Worm (Caenorhabditis elegans) whole organism, L1 larva: Measurements from ENCODE around the gene srsx-25.
A peak's percentile ranks its signal among the peaks of the same experiment; 100 is the strongest.

Experiments
- C16A3.4 ChIP-seq: fragments of 150-350 bp; optimal IDR thresholded peaks from 2 replicates; lab custom pipeline; 2014; ENCODE audit warnings: missing biosample characterization, missing genetic modification characterization
- F16B12.6 ChIP-seq: fragments of 150-350 bp; optimal IDR thresholded peaks from 2 replicates; lab custom pipeline; 2014; ENCODE audit warnings: missing biosample characterization, missing genetic modification characterization
- aly-2 ChIP-seq: fragments of 150-350 bp; optimal IDR thresholded peaks from 2 replicates; lab custom pipeline; 2014; ENCODE audit warnings: missing biosample characterization, missing genetic modification characterization
- ama-1 ChIP-seq: fragments of 150-350 bp; optimal IDR thresholded peaks from 2 replicates; lab custom pipeline; 2014
- ceh-63 ChIP-seq: fragments of 200-800 bp; sonication (Bioruptor generic); optimal IDR thresholded peaks from 2 replicates; lab custom pipeline; 2018; ENCODE audit warnings: mild to moderate bottlenecking, missing genetic modification characterization, missing compliant biosample characterization
- ceh-82 ChIP-seq, 3 experiments: fragments of 150-350 bp in 1 of 3; sonication (generic microtip) in 2 of 3; optimal IDR thresholded peaks; 2 replicates each; lab custom pipeline; 2014 to 2017; ENCODE audit warnings: missing biosample characterization in 3 of 3, missing genetic modification characterization in 3 of 3
- ceh-88 ChIP-seq: fragments of 200-800 bp; sonication (Bioruptor generic); IDR thresholded peaks from 2 replicates; pipeline ENCODE4 v1.3.6; 2022; ENCODE audit warnings: missing genetic modification characterization, missing compliant biosample characterization
- ceh-90 ChIP-seq: sonication (generic microtip); optimal IDR thresholded peaks from 2 replicates; lab custom pipeline; 2016; ENCODE audit warnings: missing genetic modification characterization, missing compliant biosample characterization
- efl-1 ChIP-seq, 4 experiments: fragments of 150-350 bp; optimal IDR thresholded peaks in 3 of 4; peaks in 1 of 4; 1 replicate in 1 of 4; 2 replicates in 3 of 4; lab custom pipeline; 2014; ENCODE audit warnings: missing biosample characterization in 2 of 4, missing genetic modification characterization in 2 of 4, missing genetic modification reagents in 2 of 4
- egl-13 ChIP-seq: sonication (generic microtip); optimal IDR thresholded peaks from 2 replicates; lab custom pipeline; 2016; ENCODE audit warnings: missing genotype, missing genetic modification reagents, missing genetic modification characterization, missing compliant biosample characterization
- egl-27 ChIP-seq, 2 experiments: fragments of 150-350 bp in 1 of 2; sonication (generic microtip); optimal IDR thresholded peaks; 3 replicates each; lab custom pipeline; 2017 to 2018; ENCODE audit warnings: missing biosample characterization in 2 of 2, missing genetic modification characterization in 2 of 2, missing genetic modification reagents in 2 of 2
- elt-3 ChIP-seq, 6 experiments: fragments of 150-350 bp in 1 of 6; sonication (generic microtip); optimal IDR thresholded peaks; 2 replicates each; lab custom pipeline; 2017 to 2018; ENCODE audit warnings: missing biosample characterization in 6 of 6, missing genetic modification characterization in 6 of 6, inconsistent platforms in 1 of 6
- fkh-10 ChIP-seq: sonication (generic microtip); optimal IDR thresholded peaks from 2 replicates; lab custom pipeline; 2017; ENCODE audit warnings: missing biosample characterization, missing genetic modification reagents, missing genetic modification characterization
- fkh-4 ChIP-seq: sonication (generic microtip); optimal IDR thresholded peaks from 2 replicates; lab custom pipeline; 2016; ENCODE audit warnings: missing compliant biosample characterization, missing genetic modification characterization, borderline replicate concordance
- fos-1 ChIP-seq: fragments of 150-350 bp; optimal IDR thresholded peaks from 2 replicates; lab custom pipeline; 2014; ENCODE audit warnings: missing biosample characterization, missing genetic modification characterization
- grh-1 ChIP-seq: fragments of 200-800 bp; sonication (Bioruptor generic); IDR thresholded peaks from 2 replicates; pipeline ENCODE4 v1.3.6; 2022; ENCODE audit warnings: missing genetic modification reagents, missing genetic modification characterization, missing compliant biosample characterization
- hlh-4 ChIP-seq: sonication (generic microtip); optimal IDR thresholded peaks from 2 replicates; lab custom pipeline; 2016; ENCODE audit warnings: mild to moderate bottlenecking, missing genetic modification characterization, missing compliant biosample characterization
- hpl-2 ChIP-seq: fragments of 150-350 bp; optimal IDR thresholded peaks from 2 replicates; lab custom pipeline; 2014; ENCODE audit warnings: missing biosample characterization, missing genetic modification reagents, missing genetic modification characterization
- irx-1 ChIP-seq: sonication (generic microtip); optimal IDR thresholded peaks from 2 replicates; lab custom pipeline; 2016; ENCODE audit warnings: missing genetic modification characterization, missing compliant biosample characterization
- isw-1 ChIP-seq: fragments of 200-800 bp; sonication (Bioruptor generic); IDR thresholded peaks from 2 replicates; pipeline ENCODE4 v1.3.6; 2022; ENCODE audit warnings: missing genetic modification characterization, missing compliant biosample characterization
- jun-1 ChIP-seq: fragments of 150-350 bp; optimal IDR thresholded peaks from 2 replicates; lab custom pipeline; 2014; ENCODE audit warnings: missing biosample characterization, missing genetic modification reagents, missing genetic modification characterization
- lin-13 ChIP-seq: fragments of 150-350 bp; optimal IDR thresholded peaks from 2 replicates; lab custom pipeline; 2014; ENCODE audit warnings: missing biosample characterization, missing genetic modification reagents, missing genetic modification characterization
- lin-14 ChIP-seq: fragments of 200-800 bp; sonication (Bioruptor generic); optimal IDR thresholded peaks from 2 replicates; lab custom pipeline; 2018; ENCODE audit warnings: mild to moderate bottlenecking, missing genetic modification characterization, moderate library complexity, missing compliant biosample characterization
- lin-15B ChIP-seq: fragments of 150-350 bp; sonication (generic microtip); optimal IDR thresholded peaks from 3 replicates; lab custom pipeline; 2014; ENCODE audit warnings: missing biosample characterization, missing genetic modification characterization
- lin-39 ChIP-seq: fragments of 150-350 bp; optimal IDR thresholded peaks from 2 replicates; lab custom pipeline; 2014; ENCODE audit warnings: missing biosample characterization, missing genetic modification reagents, missing genetic modification characterization
- lir-3 ChIP-seq: sonication (generic microtip); optimal IDR thresholded peaks from 2 replicates; lab custom pipeline; 2016; ENCODE audit warnings: mild to moderate bottlenecking, missing genetic modification characterization, moderate library complexity, missing compliant biosample characterization; ENCODE audit not compliant: poor library complexity
- lsy-2 ChIP-seq, 2 experiments: fragments of 150-350 bp; optimal IDR thresholded peaks; 2 replicates each; lab custom pipeline; 2014; ENCODE audit warnings: missing biosample characterization in 2 of 2, missing genetic modification characterization in 2 of 2
- mab-9 ChIP-seq: fragments of 200-800 bp; sonication (Bioruptor generic); IDR thresholded peaks from 2 replicates; pipeline ENCODE4 v1.3.6; 2022; ENCODE audit warnings: missing genetic modification reagents, missing genetic modification characterization, missing compliant biosample characterization
- nhr-11 ChIP-seq: fragments of 150-350 bp; optimal IDR thresholded peaks from 2 replicates; lab custom pipeline; 2014; ENCODE audit warnings: missing biosample characterization, missing genetic modification characterization
- nhr-12 ChIP-seq: sonication (generic microtip); optimal IDR thresholded peaks from 2 replicates; lab custom pipeline; 2017; ENCODE audit warnings: missing biosample characterization, missing genetic modification characterization
- nhr-237 ChIP-seq: fragments of 150-350 bp; optimal IDR thresholded peaks from 2 replicates; lab custom pipeline; 2014; ENCODE audit warnings: missing biosample characterization, missing genetic modification characterization
- nhr-47 ChIP-seq: sonication (generic microtip); optimal IDR thresholded peaks from 2 replicates; lab custom pipeline; 2016; ENCODE audit warnings: mild to moderate bottlenecking, missing genetic modification characterization, moderate library complexity, missing compliant biosample characterization
- nhr-84 ChIP-seq: sonication (generic microtip); optimal IDR thresholded peaks from 2 replicates; lab custom pipeline; 2017; ENCODE audit warnings: missing biosample characterization, missing genetic modification characterization
- pag-3 ChIP-seq: sonication (generic microtip); optimal IDR thresholded peaks from 2 replicates; lab custom pipeline; 2017; ENCODE audit warnings: missing genetic modification characterization, mild to moderate bottlenecking, missing compliant biosample characterization, antibody characterized with exemption, borderline replicate concordance; ENCODE audit not compliant: insufficient read depth
- pax-3 ChIP-seq: fragments of 200-800 bp; sonication (Bioruptor generic); optimal IDR thresholded peaks from 2 replicates; lab custom pipeline; 2018; ENCODE audit warnings: mild to moderate bottlenecking, missing genetic modification characterization, moderate library complexity, missing compliant biosample characterization
- pqm-1 ChIP-seq: sonication (generic microtip); optimal IDR thresholded peaks from 3 replicates; lab custom pipeline; 2017; ENCODE audit warnings: missing biosample characterization, missing genetic modification characterization
- rnt-1 ChIP-seq: sonication (generic microtip); optimal IDR thresholded peaks from 2 replicates; lab custom pipeline; 2016; ENCODE audit warnings: mild to moderate bottlenecking, missing genetic modification characterization, moderate library complexity, missing compliant biosample characterization
- snpc-4 ChIP-seq: fragments of 150-350 bp; optimal IDR thresholded peaks from 2 replicates; lab custom pipeline; 2014; ENCODE audit warnings: missing biosample characterization, missing genetic modification characterization
- sox-4 ChIP-seq: sonication (generic microtip); optimal IDR thresholded peaks from 2 replicates; lab custom pipeline; 2016; ENCODE audit warnings: missing genetic modification characterization, missing compliant biosample characterization
- sup-37 ChIP-seq: fragments of 200-800 bp; sonication (Bioruptor generic); optimal IDR thresholded peaks from 2 replicates; lab custom pipeline; 2018; ENCODE audit warnings: mild to moderate bottlenecking, missing genetic modification characterization, missing compliant biosample characterization
- swsn-7 ChIP-seq: sonication (generic microtip); optimal IDR thresholded peaks from 2 replicates; lab custom pipeline; 2016; ENCODE audit warnings: missing genetic modification characterization, missing compliant biosample characterization
- tbx-2 ChIP-seq: sonication (generic microtip); optimal IDR thresholded peaks from 2 replicates; lab custom pipeline; 2016; ENCODE audit warnings: missing genetic modification characterization, missing compliant biosample characterization
- unc-130 ChIP-seq: fragments of 150-350 bp; optimal IDR thresholded peaks from 2 replicates; lab custom pipeline; 2017; ENCODE audit warnings: missing biosample characterization, missing genetic modification characterization, inconsistent platforms
- unc-30 ChIP-seq: sonication (generic microtip); optimal IDR thresholded peaks from 2 replicates; lab custom pipeline; 2017; ENCODE audit warnings: missing biosample characterization, missing genetic modification characterization
- unc-62 ChIP-seq: fragments of 150-350 bp; optimal IDR thresholded peaks from 2 replicates; lab custom pipeline; 2014; ENCODE audit warnings: missing biosample characterization, missing genetic modification reagents, missing genetic modification characterization
- unc-86 ChIP-seq: sonication (generic microtip); optimal IDR thresholded peaks from 2 replicates; lab custom pipeline; 2016; ENCODE audit warnings: missing genetic modification characterization, missing compliant biosample characterization
- vab-15 ChIP-seq: sonication (generic microtip); optimal IDR thresholded peaks from 2 replicates; lab custom pipeline; 2017; ENCODE audit warnings: missing genotype, mild to moderate bottlenecking, missing genetic modification characterization, missing compliant biosample characterization
- xbp-1 ChIP-seq: sonication (generic microtip); optimal IDR thresholded peaks from 2 replicates; lab custom pipeline; 2016; ENCODE audit warnings: missing genetic modification characterization, missing compliant biosample characterization
- zag-1 ChIP-seq: fragments of 150-350 bp; optimal IDR thresholded peaks from 2 replicates; lab custom pipeline; 2014; ENCODE audit warnings: missing biosample characterization, missing genetic modification characterization

The srsx-25 gene

DNA sequence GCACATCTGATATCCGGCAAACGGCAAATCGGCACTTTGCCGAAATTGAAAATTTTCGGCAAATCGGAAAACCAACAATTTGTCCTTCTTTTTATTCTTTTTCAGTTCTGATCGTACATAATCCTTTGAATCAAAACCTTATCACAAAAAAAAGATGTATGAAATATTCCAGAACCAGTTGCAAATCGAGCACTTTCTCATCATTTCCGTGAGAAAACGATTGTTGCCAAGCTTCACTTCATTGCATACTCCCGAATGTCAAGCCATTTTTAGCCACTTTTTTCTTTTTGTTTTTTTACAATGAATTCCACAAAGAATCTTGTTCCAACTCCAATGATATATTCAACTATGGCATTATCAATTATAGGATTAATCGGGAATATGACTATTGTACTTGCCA is at the start of gene srsx-25:
Gene srsx-25 (plus strand): TSS at position 301 of the 400 bp plus-strand sequence.
- no peak for TF ChIP-seq vab-15 (tag; lab: Kevin White, UChicago)
- TF ChIP-seq pag-3 (tag; lab: Kevin White, UChicago) = no peak
- TF ChIP-seq ceh-88 = no peak

DNA sequence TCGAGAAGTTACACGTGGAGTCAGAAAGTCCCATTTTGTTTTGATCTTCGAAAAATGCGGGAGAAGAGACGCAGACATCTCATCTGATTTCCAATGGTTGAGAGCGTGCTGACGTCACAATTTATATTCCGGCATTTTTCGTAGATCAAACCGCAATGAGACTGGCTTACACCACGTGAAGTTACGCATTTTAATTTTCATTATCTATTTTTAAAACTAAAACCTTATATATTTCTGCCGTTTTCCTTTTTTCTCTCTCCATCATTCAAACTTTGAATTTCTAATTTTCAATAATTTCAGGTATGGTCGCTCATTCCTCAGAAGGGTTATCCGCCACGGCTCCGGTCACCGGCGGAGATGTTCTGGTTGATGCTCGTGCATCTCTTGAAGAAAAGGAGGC is 49.6 kb upstream of the srsx-25 start, which contains the start of gene fat-1:
Gene fat-1 (plus strand): TSS at position 301 of the 400 bp plus-strand sequence.
- TF ChIP-seq irx-1 (tag; lab: Kevin White, UChicago) (no peak), egl-13 (tag; lab: Kevin White, UChicago) (no peak), nhr-237 (tag; lab: Kevin White, UChicago) (no peak), ama-1 (lab: Kevin White, UChicago) (no peak), isw-1 (GFP tag; lab: Robert Waterston, UW) (no peak), lin-14 (GFP tag; lab: Kevin White, UChicago) (no peak), aly-2 (tag; lab: Kevin White, UChicago) (no peak), fos-1 (tag; lab: Kevin White, UChicago) (no peak), elt-3 (tag; optimal IDR thresholded peaks at IDR 0.05; lab: Kevin White, UChicago) (no peak), F16B12.6 (tag; lab: Kevin White, UChicago) (no peak), snpc-4 (tag; lab: Kevin White, UChicago) (no peak), pax-3 (tag; lab: Kevin White, UChicago) (no peak), sox-4 (no peak), xbp-1 (tag; lab: Kevin White, UChicago) (no peak), lin-39 (tag; lab: Kevin White, UChicago) (no peak), swsn-7 (tag; lab: Kevin White, UChicago) (no peak)

DNA sequence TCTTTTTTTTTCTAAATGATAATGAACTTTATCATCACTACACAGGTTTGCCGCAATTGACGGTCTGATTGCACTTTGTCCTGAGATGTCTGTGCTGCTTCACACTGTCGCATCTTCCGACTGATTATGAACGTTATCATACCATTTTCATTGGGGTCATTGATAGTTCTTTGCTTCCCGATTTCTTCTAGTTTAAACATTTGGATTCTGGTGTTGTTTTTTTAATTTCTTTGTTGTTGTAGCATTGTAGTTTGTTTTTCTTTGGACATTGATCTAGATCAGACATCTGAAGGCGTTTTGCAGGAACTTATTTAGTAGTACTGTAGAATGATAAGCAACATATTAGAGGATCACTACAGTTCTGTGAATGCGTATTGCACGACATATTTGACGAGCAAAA is 46.2 kb upstream of the srsx-25 start:
- TF ChIP-seq unc-86 (no peak), pqm-1 (no peak), ceh-63 (no peak), unc-62 (no peak), lin-13 (GFP tag; lab: Kevin White, UChicago) (no peak), xbp-1 (tag; lab: Kevin White, UChicago) (no peak), sox-4 (no peak), fos-1 (tag; lab: Kevin White, UChicago) (peak; percentile 20), nhr-47 (tag; lab: Kevin White, UChicago) (no peak), rnt-1 (tag; lab: Kevin White, UChicago) (no peak), ceh-82 (tag; optimal IDR thresholded peaks at IDR 0.05; lab: Kevin White, UChicago) (no peak), swsn-7 (tag; lab: Kevin White, UChicago) (no peak), unc-130 (no peak), egl-13 (tag; lab: Kevin White, UChicago) (no peak), fkh-10 (GFP tag; lab: Kevin White, UChicago) (no peak), unc-30 (tag; lab: Kevin White, UChicago) (no peak), tbx-2 (peak; percentile 3), C16A3.4 (tag; lab: Kevin White, UChicago) (no peak), efl-1 (optimal IDR thresholded peaks at IDR 0.05; lab: Kevin White, UChicago) (no peak), efl-1 (GFP tag; optimal IDR thresholded peaks at IDR 0.05 in 1 of 2; lab: Kevin White, UChicago) (peak in 1 of 2 experiments; percentile 87), mab-9 (no peak), hpl-2 (GFP tag; lab: Kevin White, UChicago) (no peak), isw-1 (GFP tag; lab: Robert Waterston, UW) (no peak), egl-27 (tag; optimal IDR thresholded peaks at IDR 0.05; lab: Kevin White, UChicago) (no peak), nhr-11 (no peak), lin-15B (no peak), zag-1 (tag; lab: Kevin White, UChicago) (no peak), fkh-4 (tag; lab: Kevin White, UChicago) (no peak), nhr-84 (no peak), grh-1 (GFP tag; lab: Robert Waterston, UW) (0 out of 2 replicates have a peak, but pooled peaks have one; percentile 26), aly-2 (tag; lab: Kevin White, UChicago) (no peak), lsy-2 (tag; optimal IDR thresholded peaks at IDR 0.05; lab: Kevin White, UChicago) (no peak), hlh-4 (tag; lab: Kevin White, UChicago) (no peak), sup-37 (no peak), ceh-90 (tag; lab: Kevin White, UChicago) (no peak), lir-3 (tag; lab: Kevin White, UChicago) (no peak), nhr-12 (tag; lab: Kevin White, UChicago) (no peak), jun-1 (tag; lab: Kevin White, UChicago) (peak; percentile 31)
